Worm (Caenorhabditis elegans) whole organism, mixed stage, embryonic: ENCODE data around the gene R12B2.8.

Experiments
- cnd-1 ChIP-seq: fragments of 200-800 bp; sonication (Bioruptor generic); optimal IDR thresholded peaks from 2 replicates; lab custom pipeline; 2018; ENCODE audit warnings: mild to moderate bottlenecking, missing genetic modification characterization, missing compliant biosample characterization
- elt-1 ChIP-seq: sonication (generic microtip); optimal IDR thresholded peaks from 2 replicates; lab custom pipeline; 2017; ENCODE audit warnings: missing genetic modification characterization, mild to moderate bottlenecking, missing compliant biosample characterization, antibody characterized with exemption, moderate library complexity, borderline replicate concordance; ENCODE audit not compliant: insufficient read depth
- elt-3 ChIP-seq: fragments of 150-350 bp; optimal IDR thresholded peaks from 2 replicates; lab custom pipeline; 2014; ENCODE audit warnings: missing biosample characterization, missing genetic modification characterization
- hlh-1 ChIP-seq: fragments of 150-350 bp; optimal IDR thresholded peaks from 2 replicates; lab custom pipeline; 2014; ENCODE audit warnings: missing biosample characterization, missing genetic modification reagents, missing genetic modification characterization
- nhr-12 ChIP-seq: fragments of 150-350 bp; optimal IDR thresholded peaks from 2 replicates; lab custom pipeline; 2014; ENCODE audit warnings: missing biosample characterization, missing genetic modification characterization
- nhr-28 ChIP-seq: fragments of 150-350 bp; optimal IDR thresholded peaks from 2 replicates; lab custom pipeline; 2014; ENCODE audit warnings: missing biosample characterization, missing genetic modification characterization
- pha-4 ChIP-seq: fragments of 150-350 bp; optimal IDR thresholded peaks from 2 replicates; lab custom pipeline; 2018; ENCODE audit warnings: missing biosample characterization, missing genetic modification reagents, missing genetic modification characterization
- unc-39 ChIP-seq: fragments of 150-350 bp; optimal IDR thresholded peaks from 2 replicates; lab custom pipeline; 2014; ENCODE audit warnings: missing biosample characterization, missing genetic modification characterization
- unc-62 ChIP-seq: fragments of 150-350 bp; optimal IDR thresholded peaks from 2 replicates; lab custom pipeline; 2014; ENCODE audit warnings: missing biosample characterization, missing genetic modification reagents, missing genetic modification characterization
- ztf-11 ChIP-seq: fragments of 150-350 bp; optimal IDR thresholded peaks from 2 replicates; lab custom pipeline; 2014; ENCODE audit warnings: missing biosample characterization, missing genetic modification characterization

DNA sequence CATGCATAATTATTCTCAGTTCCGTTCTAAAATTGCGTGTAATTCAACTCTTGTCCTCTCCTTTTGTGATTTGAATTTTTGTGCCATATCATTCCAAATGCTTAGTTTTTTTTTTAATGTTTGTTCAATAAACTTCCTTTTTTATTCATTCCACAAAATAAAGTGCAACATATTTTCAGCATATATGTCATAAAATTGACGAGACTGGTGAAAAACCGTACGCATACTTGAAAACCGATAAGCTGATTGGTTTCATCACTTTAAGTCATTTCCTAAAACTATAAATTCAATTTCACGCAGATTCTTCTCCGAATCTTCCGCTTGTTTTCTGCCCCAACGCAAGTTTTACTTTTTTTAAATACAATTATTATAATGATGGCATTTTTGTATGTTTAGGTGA lies 35.3 kb downstream of the R12B2.8 start, which contains the start of gene dpf-4:
- TF ChIP-seq nhr-12 (tag; lab: Kevin White, UChicago) (no peak), nhr-28 (tag; lab: Kevin White, UChicago) (no peak), unc-62 (GFP tag; lab: Kevin White, UChicago) (no peak), elt-1 (no peak), ztf-11 (no peak), elt-3 (tag; lab: Kevin White, UChicago) (no peak), cnd-1 (tag; lab: Kevin White, UChicago) (no peak), pha-4 (no peak), unc-39 (tag; lab: Kevin White, UChicago) (no peak), hlh-1 (tag; lab: Kevin White, UChicago) (no peak)
